Worm (Caenorhabditis elegans) whole organism, L1 larva: ENCODE results near the gene aex-4.

Experiments
- C04F5.9 ChIP-seq: sonication (generic microtip); optimal IDR thresholded peaks from 2 replicates; lab custom pipeline; 2016; ENCODE audit warnings: missing genetic modification characterization, missing compliant biosample characterization
- Y116A8C.19 ChIP-seq: sonication (generic microtip); optimal IDR thresholded peaks from 2 replicates; lab custom pipeline; 2016; ENCODE audit warnings: missing compliant biosample characterization, missing genetic modification characterization, borderline replicate concordance
- aha-1 ChIP-seq: fragments of 150-350 bp; optimal IDR thresholded peaks from 2 replicates; lab custom pipeline; 2014; ENCODE audit warnings: missing biosample characterization, missing genetic modification characterization
- alr-1 ChIP-seq: fragments of 200-800 bp; sonication (Bioruptor generic); optimal IDR thresholded peaks from 2 replicates; lab custom pipeline; 2018; ENCODE audit warnings: borderline replicate concordance, mild to moderate bottlenecking, missing genetic modification characterization, missing compliant biosample characterization
- aly-2 ChIP-seq: fragments of 150-350 bp; optimal IDR thresholded peaks from 2 replicates; lab custom pipeline; 2014; ENCODE audit warnings: missing biosample characterization, missing genetic modification characterization
- ama-1 ChIP-seq: fragments of 150-350 bp; optimal IDR thresholded peaks from 2 replicates; lab custom pipeline; 2014
- blmp-1 ChIP-seq: fragments of 150-350 bp; optimal IDR thresholded peaks from 2 replicates; lab custom pipeline; 2014; ENCODE audit warnings: missing biosample characterization, missing genetic modification characterization
- ceh-63 ChIP-seq: fragments of 200-800 bp; sonication (Bioruptor generic); optimal IDR thresholded peaks from 2 replicates; lab custom pipeline; 2018; ENCODE audit warnings: mild to moderate bottlenecking, missing genetic modification characterization, missing compliant biosample characterization
- ceh-88 ChIP-seq: fragments of 200-800 bp; sonication (Bioruptor generic); IDR thresholded peaks from 2 replicates; pipeline ENCODE4 v1.3.6; 2022; ENCODE audit warnings: missing genetic modification characterization, missing compliant biosample characterization
- dpl-1 ChIP-seq, 3 experiments: fragments of 150-350 bp in 2 of 3; sonication (generic microtip) in 1 of 3; optimal IDR thresholded peaks; 2 replicates each; lab custom pipeline; 2014 to 2017; ENCODE audit warnings: missing biosample characterization in 3 of 3, missing genetic modification characterization in 3 of 3, missing genetic modification reagents in 3 of 3
- efl-1 ChIP-seq, 4 experiments: fragments of 150-350 bp; optimal IDR thresholded peaks in 3 of 4; peaks in 1 of 4; 1 replicate in 1 of 4; 2 replicates in 3 of 4; lab custom pipeline; 2014; ENCODE audit warnings: missing biosample characterization in 2 of 4, missing genetic modification characterization in 2 of 4, missing genetic modification reagents in 2 of 4
- elt-3 ChIP-seq, 6 experiments: fragments of 150-350 bp in 1 of 6; sonication (generic microtip); optimal IDR thresholded peaks; 2 replicates each; lab custom pipeline; 2017 to 2018; ENCODE audit warnings: missing biosample characterization in 6 of 6, missing genetic modification characterization in 6 of 6, inconsistent platforms in 1 of 6
- ets-5 ChIP-seq: fragments of 200-800 bp; sonication (Bioruptor generic); IDR thresholded peaks from 2 replicates; pipeline ENCODE4 v1.3.6; 2022; ENCODE audit warnings: missing genetic modification characterization, missing compliant biosample characterization
- fkh-8 ChIP-seq: sonication (generic microtip); optimal IDR thresholded peaks from 2 replicates; lab custom pipeline; 2016; ENCODE audit warnings: mild to moderate bottlenecking, missing genetic modification characterization, missing compliant biosample characterization
- fos-1 ChIP-seq: fragments of 150-350 bp; optimal IDR thresholded peaks from 2 replicates; lab custom pipeline; 2014; ENCODE audit warnings: missing biosample characterization, missing genetic modification characterization
- grh-1 ChIP-seq: fragments of 200-800 bp; sonication (Bioruptor generic); IDR thresholded peaks from 2 replicates; pipeline ENCODE4 v1.3.6; 2022; ENCODE audit warnings: missing genetic modification reagents, missing genetic modification characterization, missing compliant biosample characterization
- hlh-17 ChIP-seq: fragments of 200-800 bp; sonication (Bioruptor generic); optimal IDR thresholded peaks from 2 replicates; lab custom pipeline; 2018; ENCODE audit warnings: missing genetic modification characterization, mild to moderate bottlenecking, missing compliant biosample characterization, moderate library complexity, borderline replicate concordance
- irx-1 ChIP-seq: sonication (generic microtip); optimal IDR thresholded peaks from 2 replicates; lab custom pipeline; 2016; ENCODE audit warnings: missing genetic modification characterization, missing compliant biosample characterization
- isw-1 ChIP-seq: fragments of 200-800 bp; sonication (Bioruptor generic); IDR thresholded peaks from 2 replicates; pipeline ENCODE4 v1.3.6; 2022; ENCODE audit warnings: missing genetic modification characterization, missing compliant biosample characterization
- lin-14 ChIP-seq: fragments of 200-800 bp; sonication (Bioruptor generic); optimal IDR thresholded peaks from 2 replicates; lab custom pipeline; 2018; ENCODE audit warnings: mild to moderate bottlenecking, missing genetic modification characterization, moderate library complexity, missing compliant biosample characterization
- lin-39 ChIP-seq: fragments of 150-350 bp; optimal IDR thresholded peaks from 2 replicates; lab custom pipeline; 2014; ENCODE audit warnings: missing biosample characterization, missing genetic modification reagents, missing genetic modification characterization
- lsy-2 ChIP-seq, 2 experiments: fragments of 150-350 bp; optimal IDR thresholded peaks; 2 replicates each; lab custom pipeline; 2014; ENCODE audit warnings: missing biosample characterization in 2 of 2, missing genetic modification characterization in 2 of 2
- mdl-1 ChIP-seq, 2 experiments: fragments of 150-350 bp; optimal IDR thresholded peaks; 2 replicates each; lab custom pipeline; 2014 to 2017; ENCODE audit warnings: missing biosample characterization in 2 of 2, missing genetic modification characterization in 2 of 2, inconsistent platforms in 1 of 2
- nhr-19 ChIP-seq: fragments of 200-800 bp; sonication (Bioruptor generic); conservative IDR thresholded peaks from 2 replicates; pipeline ENCODE4 v1.3.6; 2022; ENCODE audit warnings: missing genetic modification characterization, missing compliant biosample characterization
- nhr-20 ChIP-seq: sonication (generic microtip); optimal IDR thresholded peaks from 2 replicates; lab custom pipeline; 2016; ENCODE audit warnings: mild to moderate bottlenecking, missing genetic modification characterization, missing compliant biosample characterization
- nhr-237 ChIP-seq: fragments of 150-350 bp; optimal IDR thresholded peaks from 2 replicates; lab custom pipeline; 2014; ENCODE audit warnings: missing biosample characterization, missing genetic modification characterization
- nhr-28 ChIP-seq: fragments of 150-350 bp; optimal IDR thresholded peaks from 2 replicates; lab custom pipeline; 2014; ENCODE audit warnings: missing biosample characterization, missing genetic modification characterization
- nhr-47 ChIP-seq: sonication (generic microtip); optimal IDR thresholded peaks from 2 replicates; lab custom pipeline; 2016; ENCODE audit warnings: mild to moderate bottlenecking, missing genetic modification characterization, moderate library complexity, missing compliant biosample characterization
- nhr-71 ChIP-seq: sonication (generic microtip); optimal IDR thresholded peaks from 2 replicates; lab custom pipeline; 2016; ENCODE audit warnings: mild to moderate bottlenecking, missing genetic modification characterization, moderate library complexity, missing compliant biosample characterization
- nhr-77 ChIP-seq: fragments of 150-350 bp; optimal IDR thresholded peaks from 2 replicates; lab custom pipeline; 2014; ENCODE audit warnings: missing biosample characterization, missing genetic modification characterization
- nhr-90 ChIP-seq: sonication (generic microtip); optimal IDR thresholded peaks from 2 replicates; lab custom pipeline; 2016; ENCODE audit warnings: mild to moderate bottlenecking, missing genetic modification characterization, missing compliant biosample characterization; ENCODE audit not compliant: poor library complexity
- pag-3 ChIP-seq: sonication (generic microtip); optimal IDR thresholded peaks from 2 replicates; lab custom pipeline; 2017; ENCODE audit warnings: missing genetic modification characterization, mild to moderate bottlenecking, missing compliant biosample characterization, antibody characterized with exemption, borderline replicate concordance; ENCODE audit not compliant: insufficient read depth
- rnt-1 ChIP-seq: sonication (generic microtip); optimal IDR thresholded peaks from 2 replicates; lab custom pipeline; 2016; ENCODE audit warnings: mild to moderate bottlenecking, missing genetic modification characterization, moderate library complexity, missing compliant biosample characterization
- skn-1 ChIP-seq: fragments of 150-350 bp; optimal IDR thresholded peaks from 2 replicates; lab custom pipeline; 2014; ENCODE audit warnings: missing biosample characterization, missing genetic modification characterization
- sptf-1 ChIP-seq: fragments of 150-350 bp; optimal IDR thresholded peaks from 2 replicates; lab custom pipeline; 2014; ENCODE audit warnings: missing biosample characterization, missing genetic modification characterization
- sup-37 ChIP-seq: fragments of 200-800 bp; sonication (Bioruptor generic); optimal IDR thresholded peaks from 2 replicates; lab custom pipeline; 2018; ENCODE audit warnings: mild to moderate bottlenecking, missing genetic modification characterization, missing compliant biosample characterization
- swsn-7 ChIP-seq: sonication (generic microtip); optimal IDR thresholded peaks from 2 replicates; lab custom pipeline; 2016; ENCODE audit warnings: missing genetic modification characterization, missing compliant biosample characterization
- tbx-2 ChIP-seq: sonication (generic microtip); optimal IDR thresholded peaks from 2 replicates; lab custom pipeline; 2016; ENCODE audit warnings: missing genetic modification characterization, missing compliant biosample characterization
- unc-130 ChIP-seq: fragments of 150-350 bp; optimal IDR thresholded peaks from 2 replicates; lab custom pipeline; 2017; ENCODE audit warnings: missing biosample characterization, missing genetic modification characterization, inconsistent platforms
- unc-30 ChIP-seq: sonication (generic microtip); optimal IDR thresholded peaks from 2 replicates; lab custom pipeline; 2017; ENCODE audit warnings: missing biosample characterization, missing genetic modification characterization
- unc-86 ChIP-seq: sonication (generic microtip); optimal IDR thresholded peaks from 2 replicates; lab custom pipeline; 2016; ENCODE audit warnings: missing genetic modification characterization, missing compliant biosample characterization
- ztf-11 ChIP-seq, 2 experiments: sonication (generic microtip); optimal IDR thresholded peaks; 2 replicates each; lab custom pipeline; 2016 to 2017; ENCODE audit warnings: missing genetic modification characterization in 2 of 2, missing biosample characterization in 1 of 2, missing compliant biosample characterization in 1 of 2
- ztf-4 ChIP-seq: fragments of 150-350 bp; optimal IDR thresholded peaks from 2 replicates; lab custom pipeline; 2014; ENCODE audit warnings: missing biosample characterization, missing genetic modification characterization

aex-4 gene

ce11 chrX:3680544-3681214, 48.4 kb upstream of the aex-4 start, which contains the start of gene tsp-17 (continued):
- TF ChIP-seq elt-3 (tag; optimal IDR thresholded peaks at IDR 0.05; lab: Kevin White, UChicago) = no peak
- TF ChIP-seq sup-37 (GFP tag; lab: Kevin White, UChicago) = no peak
- no peak for TF ChIP-seq efl-1 (optimal IDR thresholded peaks at IDR 0.05; lab: Kevin White, UChicago)
- no peak for TF ChIP-seq efl-1 (GFP tag; optimal IDR thresholded peaks at IDR 0.05 in 1 of 2; lab: Kevin White, UChicago)
- TF ChIP-seq mdl-1 (tag; optimal IDR thresholded peaks at IDR 0.05; lab: Kevin White, UChicago) = peak in 1 of 2 experiments; percentile 13
- no peak for TF ChIP-seq aly-2
- no peak for TF ChIP-seq irx-1
- no peak for TF ChIP-seq nhr-77 (tag; lab: Kevin White, UChicago)
- TF ChIP-seq nhr-20 (tag; lab: Kevin White, UChicago) = no peak
- no peak for TF ChIP-seq fos-1 (tag; lab: Kevin White, UChicago)
- TF ChIP-seq isw-1 = no peak
- TF ChIP-seq skn-1 (tag; lab: Kevin White, UChicago) = no peak
- TF ChIP-seq nhr-47 (tag; lab: Kevin White, UChicago) = no peak
- TF ChIP-seq nhr-71 (tag; lab: Kevin White, UChicago) = peak; percentile 35
- no peak for TF ChIP-seq unc-30 (tag; lab: Kevin White, UChicago)
- no peak for TF ChIP-seq nhr-28
- TF ChIP-seq lsy-2 (tag; optimal IDR thresholded peaks at IDR 0.05; lab: Kevin White, UChicago) = no peak
- no peak for TF ChIP-seq ama-1 (lab: Kevin White, UChicago)
- no peak for TF ChIP-seq alr-1 (tag; lab: Kevin White, UChicago)
- TF ChIP-seq dpl-1 (GFP tag; optimal IDR thresholded peaks at IDR 0.05; lab: Kevin White, UChicago) = no peak
- no peak for TF ChIP-seq ets-5 (GFP tag; lab: Robert Waterston, UW)
- no peak for TF ChIP-seq grh-1 (GFP tag; lab: Robert Waterston, UW)

- TF ChIP-seq rnt-1 (tag; lab: Kevin White, UChicago) (peak; percentile 38), Y116A8C.19 (tag; lab: Kevin White, UChicago) (no peak), nhr-90 (tag; lab: Kevin White, UChicago) (no peak), pag-3 (tag; lab: Kevin White, UChicago) (peak; percentile 24)
These were observed 46.0 kb upstream of the aex-4 start for ce11 chrX:3683060-3683459.

- TF ChIP-seq ceh-63 (GFP tag; lab: Kevin White, UChicago) = peak; percentile 67
- no peak for TF ChIP-seq hlh-17
These were observed 42.7 kb upstream of the aex-4 start for ce11 chrX:3686420-3686819.

- TF ChIP-seq blmp-1 (tag; lab: Kevin White, UChicago) (no peak), fos-1 (tag; lab: Kevin White, UChicago) (no peak), fkh-8 (tag; lab: Kevin White, UChicago) (no peak), pag-3 (tag; lab: Kevin White, UChicago) (no peak), hlh-17 (no peak), tbx-2 (no peak), lin-14 (peak; percentile 67), C04F5.9 (no peak), nhr-71 (tag; lab: Kevin White, UChicago) (peak; percentile 65), ztf-11 (tag; optimal IDR thresholded peaks at IDR 0.05; lab: Kevin White, UChicago) (no peak), nhr-19 (GFP tag; lab: Robert Waterston, UW) (peak; percentile 27; the same call in 1 of the 2 replicates), sptf-1 (tag; lab: Kevin White, UChicago) (no peak), efl-1 (optimal IDR thresholded peaks at IDR 0.05; lab: Kevin White, UChicago) (no peak), efl-1 (GFP tag; optimal IDR thresholded peaks at IDR 0.05 in 1 of 2; lab: Kevin White, UChicago) (peak in 1 of 2 experiments; percentile 70), ztf-4 (tag; lab: Kevin White, UChicago) (no peak), unc-130 (tag; lab: Kevin White, UChicago) (peak; percentile 17), lin-39 (tag; lab: Kevin White, UChicago) (no peak), nhr-237 (tag; lab: Kevin White, UChicago) (no peak), unc-86 (no peak), swsn-7 (tag; lab: Kevin White, UChicago) (no peak), mdl-1 (tag; optimal IDR thresholded peaks at IDR 0.05; lab: Kevin White, UChicago) (peak in 1 of 2 experiments; percentile 12), nhr-90 (tag; lab: Kevin White, UChicago) (no peak), ceh-88 (GFP tag; lab: Robert Waterston, UW) (no peak), ama-1 (lab: Kevin White, UChicago) (no peak), dpl-1 (GFP tag; optimal IDR thresholded peaks at IDR 0.05; lab: Kevin White, UChicago) (no peak), nhr-47 (tag; lab: Kevin White, UChicago) (peak; percentile 3), skn-1 (tag; lab: Kevin White, UChicago) (no peak), aha-1 (tag; lab: Kevin White, UChicago) (no peak)
These were observed 39.8 kb upstream of the aex-4 start, which contains the start of gene tag-278 for ce11 chrX:3689155-3689719. tag-278 (minus strand) TSS chrX:3689205.
